Worm (Caenorhabditis elegans) whole organism, mixed stage, embryonic: ENCODE results near the gene BE10.5.

Source experiments
- blmp-1 ChIP-seq: fragments of 150-350 bp; optimal IDR thresholded peaks from 2 replicates; lab custom pipeline; 2014; ENCODE audit warnings: missing biosample characterization, missing genetic modification characterization
- ceh-83 ChIP-seq: fragments of 200-800 bp; sonication (Bioruptor generic); optimal IDR thresholded peaks from 2 replicates; lab custom pipeline; 2018; ENCODE audit warnings: mild to moderate bottlenecking, missing genetic modification characterization, missing compliant biosample characterization
- elt-3 ChIP-seq: fragments of 150-350 bp; optimal IDR thresholded peaks from 2 replicates; lab custom pipeline; 2014; ENCODE audit warnings: missing biosample characterization, missing genetic modification characterization
- nhr-2 ChIP-seq: fragments of 150-350 bp; optimal IDR thresholded peaks from 2 replicates; lab custom pipeline; 2014; ENCODE audit warnings: missing biosample characterization, missing genetic modification characterization
- unc-120 ChIP-seq: sonication (generic microtip); optimal IDR thresholded peaks from 2 replicates; lab custom pipeline; 2017; ENCODE audit warnings: missing genetic modification characterization, missing compliant biosample characterization; ENCODE audit not compliant: poor library complexity, severe bottlenecking

- no peak for TF ChIP-seq nhr-2 (tag; lab: Kevin White, UChicago)
- peak; percentile 34 for TF ChIP-seq blmp-1
- TF ChIP-seq ceh-83, result no peak
- TF ChIP-seq unc-120 (tag; lab: Kevin White, UChicago), result no peak
- peak; percentile 15 for TF ChIP-seq elt-3 (tag; lab: Kevin White, UChicago)
These were observed 44.4 kb upstream of the BE10.5 start for ce11 chrIII:12851034-12851433.
